Worm (Caenorhabditis elegans) whole organism, young adult: ENCODE data around the gene nhr-26.

Source experiments
- cebp-2 ChIP-seq: fragments of 200-800 bp; sonication (Bioruptor generic); IDR thresholded peaks from 2 replicates; pipeline ENCODE4 v1.3.6; 2022; ENCODE audit warnings: missing genetic modification characterization, missing compliant biosample characterization
- ets-4 ChIP-seq: fragments of 200-800 bp; sonication (Bioruptor generic); optimal IDR thresholded peaks from 2 replicates; lab custom pipeline; 2018; ENCODE audit warnings: mild to moderate bottlenecking, missing genetic modification characterization, missing compliant biosample characterization

DNA sequence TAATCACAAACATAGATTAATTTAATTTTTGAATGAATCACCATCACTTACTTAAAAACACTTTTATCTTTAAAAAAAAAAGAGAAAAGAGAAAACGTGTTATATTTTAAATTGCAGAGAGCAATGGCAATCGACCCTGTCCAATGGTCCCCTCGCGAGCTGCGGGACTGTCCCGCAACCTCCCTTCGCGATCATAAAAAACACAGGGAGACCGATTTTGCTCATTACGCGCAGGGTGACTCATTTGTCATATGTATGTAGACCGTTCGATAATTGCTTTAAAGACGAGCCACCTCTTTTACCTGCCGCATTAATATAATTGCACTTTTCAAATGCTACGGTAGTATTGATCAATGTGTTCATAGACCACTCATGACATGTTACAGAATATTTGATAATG lies 29.8 kb upstream of the nhr-26 start:
- no peak for TF ChIP-seq ets-4
- no peak for TF ChIP-seq cebp-2 (GFP tag; lab: Robert Waterston, UW)
